Fruit fly (Drosophila melanogaster) whole organism, embryonic: Measurements from ENCODE around the gene Ripalpha.

Source experiments
- Aef1 ChIP-seq: fragments of 200-800 bp; sonication (Bioruptor generic); IDR thresholded peaks from 3 replicates; pipeline ENCODE4 v1.3.6; 2022; ENCODE audit warnings: missing biosample characterization, missing genetic modification characterization
- Atf3 ChIP-seq: fragments of 200-800 bp; sonication (Bioruptor generic); optimal IDR thresholded peaks from 3 replicates; lab custom pipeline; 2016; ENCODE audit warnings: missing biosample characterization, missing genetic modification characterization
- CG10147 ChIP-seq: fragments of 200-800 bp; sonication (Bioruptor generic); optimal IDR thresholded peaks from 2 replicates; lab custom pipeline; 2019; ENCODE audit warnings: missing biosample characterization, mild to moderate bottlenecking, missing genetic modification characterization, moderate library complexity
- CG10366 ChIP-seq: fragments of 200-800 bp; sonication (Bioruptor generic); IDR thresholded peaks from 2 replicates; pipeline ENCODE4 v1.3.6; 2022; ENCODE audit warnings: missing biosample characterization, missing genetic modification characterization
- CG10462 ChIP-seq: fragments of 200-800 bp; sonication (Bioruptor generic); optimal IDR thresholded peaks from 2 replicates; lab custom pipeline; 2016; ENCODE audit warnings: missing biosample characterization, missing genetic modification characterization
- CG11093 ChIP-seq: fragments of 200-800 bp; sonication (Bioruptor generic); IDR thresholded peaks from 3 replicates; pipeline ENCODE4 v1.3.6; 2022; ENCODE audit warnings: missing biosample characterization, missing genetic modification characterization
- CG11504 ChIP-seq: fragments of 200-800 bp; sonication (Bioruptor generic); optimal IDR thresholded peaks from 3 replicates; lab custom pipeline; 2019; ENCODE audit warnings: missing biosample characterization, mild to moderate bottlenecking, missing genetic modification characterization, moderate library complexity
- CG11695 ChIP-seq: fragments of 200-800 bp; sonication (Bioruptor generic); IDR thresholded peaks from 3 replicates; pipeline ENCODE4 v1.3.6; 2022; ENCODE audit warnings: missing biosample characterization, missing genetic modification characterization
- CG11696 ChIP-seq: fragments of 200-800 bp; sonication (Bioruptor generic); IDR thresholded peaks from 2 replicates; pipeline ENCODE4 v1.3.6; 2022; ENCODE audit warnings: missing biosample characterization, missing genetic modification characterization
- CG15601 ChIP-seq: fragments of 200-800 bp; sonication (Bioruptor generic); optimal IDR thresholded peaks from 3 replicates; lab custom pipeline; 2019; ENCODE audit warnings: missing biosample characterization, mild to moderate bottlenecking, missing genetic modification characterization, moderate library complexity
- CG17568 ChIP-seq: fragments of 200-800 bp; sonication (Bioruptor generic); optimal IDR thresholded peaks from 2 replicates; lab custom pipeline; 2018; ENCODE audit warnings: missing biosample characterization, mild to moderate bottlenecking, missing genetic modification characterization, moderate library complexity
- CG17802 ChIP-seq: fragments of 200-800 bp; sonication (Bioruptor generic); optimal IDR thresholded peaks from 2 replicates; lab custom pipeline; 2018; ENCODE audit warnings: missing biosample characterization, mild to moderate bottlenecking, missing genetic modification characterization, moderate library complexity
- CG18011 ChIP-seq: fragments of 200-800 bp; sonication (Bioruptor generic); optimal IDR thresholded peaks from 2 replicates; lab custom pipeline; 2017; ENCODE audit warnings: missing biosample characterization, missing genetic modification characterization, mild to moderate bottlenecking, moderate library complexity, missing genotype
- CG2889 ChIP-seq: fragments of 200-800 bp; sonication (Bioruptor generic); IDR thresholded peaks from 3 replicates; pipeline ENCODE4 v1.3.6; 2022; ENCODE audit warnings: missing biosample characterization, missing genetic modification characterization
- CG3065 ChIP-seq: fragments of 200-800 bp; sonication (Bioruptor generic); optimal IDR thresholded peaks from 2 replicates; lab custom pipeline; 2016; ENCODE audit warnings: missing biosample characterization, missing genetic modification characterization
- CG4328 ChIP-seq: fragments of 200-800 bp; sonication (Bioruptor generic); optimal IDR thresholded peaks from 3 replicates; lab custom pipeline; 2017; ENCODE audit warnings: missing biosample characterization, missing genetic modification reagents, missing genetic modification characterization
- CG4360 ChIP-seq: fragments of 200-800 bp; sonication (Bioruptor generic); IDR thresholded peaks from 2 replicates; pipeline ENCODE4 v1.3.6; 2022; ENCODE audit warnings: missing biosample characterization, missing genetic modification characterization
- CG4854 ChIP-seq: fragments of 200-800 bp; sonication (Bioruptor generic); optimal IDR thresholded peaks from 2 replicates; lab custom pipeline; 2016; ENCODE audit warnings: missing biosample characterization, missing genetic modification characterization, inconsistent platforms
- CG6175 ChIP-seq: fragments of 200-800 bp; sonication (Bioruptor generic); IDR thresholded peaks from 3 replicates; pipeline ENCODE4 v1.3.6; 2022; ENCODE audit warnings: missing biosample characterization, missing genetic modification characterization
- CG7963 ChIP-seq: fragments of 200-800 bp; sonication (Bioruptor generic); IDR thresholded peaks from 3 replicates; pipeline ENCODE4 v1.3.6; 2022; ENCODE audit warnings: missing biosample characterization, missing genetic modification characterization; ENCODE audit not compliant: partially characterized antibody
- CG8089 ChIP-seq: fragments of 200-800 bp; sonication (Bioruptor generic); optimal IDR thresholded peaks from 3 replicates; lab custom pipeline; 2016; ENCODE audit warnings: missing biosample characterization, missing genetic modification characterization
- CG9727 ChIP-seq: fragments of 200-800 bp; sonication (Bioruptor generic); optimal IDR thresholded peaks from 3 replicates; lab custom pipeline; 2017; ENCODE audit warnings: missing biosample characterization, mild to moderate bottlenecking, missing genetic modification characterization
- CHES-1-like ChIP-seq: fragments of 200-800 bp; sonication (Bioruptor generic); optimal IDR thresholded peaks from 2 replicates; lab custom pipeline; 2016; ENCODE audit warnings: missing biosample characterization, missing genetic modification characterization
- D19A ChIP-seq: fragments of 200-800 bp; optimal IDR thresholded peaks from 3 replicates; lab custom pipeline; 2019; ENCODE audit warnings: missing biosample characterization, mild to moderate bottlenecking, missing genetic modification characterization, moderate library complexity
- Dip2 ChIP-seq: fragments of 200-800 bp; sonication (Bioruptor generic); IDR thresholded peaks from 2 replicates; pipeline ENCODE4 v1.3.6; 2022; ENCODE audit warnings: missing biosample characterization, missing genetic modification characterization
- GATAe ChIP-seq: fragments of 200-800 bp; sonication (Bioruptor generic); conservative IDR thresholded peaks from 2 replicates; pipeline ENCODE4 v1.3.6; 2022; ENCODE audit warnings: missing biosample characterization, missing genetic modification characterization
- Hey ChIP-seq: fragments of 200-800 bp; sonication (Bioruptor generic); optimal IDR thresholded peaks from 3 replicates; lab custom pipeline; 2018; ENCODE audit warnings: missing biosample characterization, mild to moderate bottlenecking, missing genetic modification characterization
- MESR4 ChIP-seq: fragments of 200-800 bp; sonication (Bioruptor generic); optimal IDR thresholded peaks from 2 replicates; lab custom pipeline; 2018; ENCODE audit warnings: missing biosample characterization, mild to moderate bottlenecking, missing genetic modification characterization, moderate library complexity
- Mad ChIP-seq: fragments of 200-800 bp; sonication (Bioruptor generic); optimal IDR thresholded peaks from 2 replicates; lab custom pipeline; 2016; ENCODE audit warnings: missing biosample characterization, missing genetic modification characterization
- NfI ChIP-seq: fragments of 200-800 bp; sonication (Bioruptor generic); optimal IDR thresholded peaks from 3 replicates; lab custom pipeline; 2018; ENCODE audit warnings: missing biosample characterization, mild to moderate bottlenecking, missing genetic modification characterization, moderate library complexity
- Stat92E ChIP-seq, 3 experiments: fragments of >200 bp in 2 of 3; fragments of 200-800 bp in 1 of 3; sonication (Bioruptor generic) in 1 of 3; optimal IDR thresholded peaks; 2 replicates each; lab custom pipeline; 2017 to 2019; ENCODE audit warnings: missing biosample characterization in 3 of 3, missing genetic modification characterization in 3 of 3, mild to moderate bottlenecking in 1 of 3, moderate library complexity in 1 of 3
- Trl ChIP-seq, 3 experiments: fragments of >200 bp in 2 of 3; fragments of 200-800 bp in 1 of 3; sonication (Bioruptor generic) in 1 of 3; optimal IDR thresholded peaks; 2 replicates in 1 of 3; 3 replicates in 2 of 3; lab custom pipeline; 2016 to 2017; ENCODE audit warnings: missing biosample characterization in 1 of 3, missing genetic modification characterization in 1 of 3
- ap ChIP-seq: fragments of 200-800 bp; sonication (Bioruptor generic); IDR thresholded peaks from 2 replicates; pipeline ENCODE4 v1.3.6; 2022; ENCODE audit warnings: missing biosample characterization, missing genetic modification characterization
- bcd ChIP-seq: fragments of 200-800 bp; sonication (Bioruptor generic); optimal IDR thresholded peaks from 2 replicates; lab custom pipeline; 2017; ENCODE audit warnings: missing biosample characterization, mild to moderate bottlenecking, missing genetic modification characterization
- disco-r ChIP-seq: fragments of 200-800 bp; sonication (Bioruptor generic); optimal IDR thresholded peaks from 2 replicates; lab custom pipeline; 2016; ENCODE audit warnings: missing biosample characterization, missing genetic modification characterization
- dm ChIP-seq: fragments of 200-800 bp; sonication (Bioruptor generic); optimal IDR thresholded peaks from 3 replicates; lab custom pipeline; 2016; ENCODE audit warnings: missing biosample characterization, missing genetic modification characterization
- ewg ChIP-seq: fragments of 200-800 bp; sonication (Bioruptor generic); optimal IDR thresholded peaks from 3 replicates; lab custom pipeline; 2017; ENCODE audit warnings: mild to moderate bottlenecking, missing biosample characterization, missing genetic modification reagents, missing genetic modification characterization
- fru ChIP-seq: fragments of >200 bp; optimal IDR thresholded peaks from 2 replicates; lab custom pipeline; 2017
- gcm ChIP-seq: fragments of 200-800 bp; sonication (Bioruptor generic); optimal IDR thresholded peaks from 2 replicates; lab custom pipeline; 2019; ENCODE audit warnings: missing biosample characterization, mild to moderate bottlenecking, missing genetic modification characterization, moderate library complexity
- gro ChIP-seq: fragments of 200-800 bp; sonication (Bioruptor generic); optimal IDR thresholded peaks from 2 replicates; lab custom pipeline; 2016; ENCODE audit warnings: missing biosample characterization, missing genetic modification characterization
- inv ChIP-seq: fragments of 200-800 bp; sonication (Bioruptor generic); IDR thresholded peaks from 2 replicates; pipeline ENCODE4 v1.3.6; 2022; ENCODE audit warnings: missing biosample characterization, missing genetic modification characterization; ENCODE audit not compliant: partially characterized antibody
- mld ChIP-seq: fragments of 200-800 bp; sonication (Bioruptor generic); IDR thresholded peaks from 3 replicates; pipeline ENCODE4 v1.3.6; 2022; ENCODE audit warnings: missing biosample characterization, missing genetic modification characterization; ENCODE audit not compliant: partially characterized antibody
- pfk ChIP-seq: fragments of 200-800 bp; sonication (Bioruptor generic); optimal IDR thresholded peaks from 2 replicates; lab custom pipeline; 2018; ENCODE audit warnings: missing biosample characterization, mild to moderate bottlenecking, missing genetic modification characterization, moderate library complexity
- repo ChIP-seq: fragments of 200-800 bp; sonication (Bioruptor generic); optimal IDR thresholded peaks from 2 replicates; lab custom pipeline; 2016; ENCODE audit warnings: missing biosample characterization, missing genetic modification characterization
- run ChIP-seq: fragments of 200-800 bp; sonication (Bioruptor generic); optimal IDR thresholded peaks from 3 replicates; lab custom pipeline; 2018; ENCODE audit warnings: missing biosample characterization, mild to moderate bottlenecking, missing genetic modification characterization
- unpg ChIP-seq: fragments of 200-800 bp; sonication (Bioruptor generic); optimal IDR thresholded peaks from 3 replicates; lab custom pipeline; 2018; ENCODE audit warnings: missing biosample characterization, mild to moderate bottlenecking, missing genetic modification characterization, moderate library complexity
- vvl ChIP-seq: fragments of 200-800 bp; sonication (Bioruptor generic); IDR thresholded peaks from 2 replicates; pipeline ENCODE4 v1.3.6; 2022; ENCODE audit warnings: missing biosample characterization, missing genetic modification characterization
- zen ChIP-seq: fragments of 200-800 bp; sonication (Bioruptor generic); optimal IDR thresholded peaks from 3 replicates; lab custom pipeline; 2018; ENCODE audit warnings: missing biosample characterization, mild to moderate bottlenecking, missing genetic modification characterization, moderate library complexity
- zfh1 ChIP-seq: fragments of 200-800 bp; sonication (Bioruptor generic); IDR thresholded peaks from 3 replicates; pipeline ENCODE4 v1.3.6; 2022; ENCODE audit warnings: missing biosample characterization, missing genetic modification characterization
- zfh2 ChIP-seq: fragments of 200-800 bp; sonication (Bioruptor generic); optimal IDR thresholded peaks from 2 replicates; lab custom pipeline; 2016; ENCODE audit warnings: missing biosample characterization, missing genetic modification characterization

Ripalpha gene

dm6 chr2L:10200847-10201246 is at the start of gene Ripalpha, which contains the start of gene RpL7 (continued):
- TF ChIP-seq zfh2 (GFP tag; lab: Kevin White, UChicago) (peak; percentile 98), fru (lab: Kevin White, UChicago) (no peak), CG10462 (GFP tag; lab: Kevin White, UChicago) (peak; percentile 94), run (tag; lab: Kevin White, UChicago) (no peak), gro (peak; percentile 98), Atf3 (peak; percentile 97), CG3065 (peak; percentile 97), MESR4 (GFP tag; lab: Kevin White, UChicago) (peak; percentile 100), Hey (tag; lab: Kevin White, UChicago) (peak; percentile 98), D19A (tag; lab: Kevin White, UChicago) (peak; percentile 51), inv (GFP tag; lab: Robert Waterston, UW) (peak; percentile 93), Dip2 (GFP tag; lab: Robert Waterston, UW) (no peak), zfh1 (GFP tag; lab: Robert Waterston, UW) (peak; percentile 99), Stat92E (GFP tag; optimal IDR thresholded peaks at IDR 0.05; lab: Kevin White, UChicago) (peak in 1 of 3 experiments; percentile 58), ewg (GFP tag; lab: Kevin White, UChicago) (peak; percentile 98), CG4854 (GFP tag; lab: Kevin White, UChicago) (peak; percentile 97), vvl (GFP tag; lab: Robert Waterston, UW) (peak; percentile 98), CG7963 (GFP tag; lab: Robert Waterston, UW) (peak; percentile 88), CG10366 (GFP tag; lab: Robert Waterston, UW) (peak; percentile 96), Trl (optimal IDR thresholded peaks at IDR 0.05; lab: Kevin White, UChicago) (no peak), Trl (GFP tag; optimal IDR thresholded peaks at IDR 0.05; lab: Kevin White, UChicago) (peak; percentile 99), CHES-1-like (peak; percentile 99), CG17802 (tag; lab: Kevin White, UChicago) (peak; percentile 91), gcm (peak; percentile 92), CG9727 (GFP tag; lab: Kevin White, UChicago) (peak; percentile 99), GATAe (peak; percentile 81), CG11504 (tag; lab: Kevin White, UChicago) (no peak), NfI (GFP tag; lab: Kevin White, UChicago) (peak; percentile 99), dm (GFP tag; lab: Kevin White, UChicago) (peak; percentile 100), ap (GFP tag; lab: Robert Waterston, UW) (peak; percentile 94), disco-r (GFP tag; lab: Kevin White, UChicago) (peak; percentile 98), Mad (GFP tag; lab: Kevin White, UChicago) (peak; percentile 99), mld (GFP tag; lab: Robert Waterston, UW) (peak; percentile 74; the same call in 2 of the 3 replicates), CG17568 (peak; percentile 95), unpg (peak; percentile 95), CG4328 (peak; percentile 99), CG8089 (peak; percentile 98), Aef1 (GFP tag; lab: Robert Waterston, UW) (peak; percentile 94), CG11696 (peak; percentile 83), CG6175 (peak; percentile 97; the same call in 2 of the 3 replicates), zen (tag; lab: Kevin White, UChicago) (peak; percentile 94), CG10147 (peak; percentile 89), CG15601 (tag; lab: Kevin White, UChicago) (peak; percentile 95), bcd (GFP tag; lab: Kevin White, UChicago) (peak; percentile 100), CG2889 (peak; percentile 87), pfk (GFP tag; lab: Kevin White, UChicago) (peak; percentile 88), repo (GFP tag; lab: Kevin White, UChicago) (peak; percentile 94), CG11093 (GFP tag; lab: Robert Waterston, UW) (peak; percentile 72), CG18011 (GFP tag; lab: Kevin White, UChicago) (peak; percentile 92), CG4360 (GFP tag; lab: Robert Waterston, UW) (peak; percentile 74), CG11695 (GFP tag; lab: Robert Waterston, UW) (peak; percentile 90)
